Fruit fly (Drosophila melanogaster): ENCODE data around the gene Ubc87F.

DNA sequence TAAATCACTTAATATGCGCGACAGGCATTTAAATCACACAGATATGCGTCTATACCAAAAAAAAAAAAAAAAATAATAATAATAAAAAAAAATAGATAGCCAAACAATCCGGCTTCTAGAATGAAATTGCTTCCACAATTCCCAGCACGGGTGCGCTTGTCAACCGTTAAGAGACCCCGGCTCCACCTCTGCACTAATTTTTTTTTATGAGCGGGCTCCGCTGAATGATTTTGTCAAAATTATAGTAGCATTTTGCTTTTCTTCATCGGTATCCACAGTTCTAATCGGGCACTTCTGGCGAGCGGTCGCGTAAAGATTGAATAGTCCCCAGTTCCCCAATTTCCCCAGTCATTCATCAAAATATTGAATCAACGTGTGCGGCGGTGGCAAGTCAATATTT, 11.5 kb downstream of the Ubc87F start, which contains the start of gene Adgf-C:
- TF ChIP-seq dm (GFP tag; optimal IDR thresholded peaks at IDR 0.05) = no peak
- TF ChIP-seq CG1024 (GFP tag; IDR thresholded peaks at IDR 0.05) = no peak
- TF ChIP-seq ash1 (GFP tag; optimal IDR thresholded peaks at IDR 0.05) = no peak
- no peak for TF ChIP-seq ATbp (GFP tag; optimal IDR thresholded peaks at IDR 0.05)
- no peak for TF ChIP-seq dan (GFP tag; IDR thresholded peaks at IDR 0.05)

Data from whole organism, embryonic.